Fruit fly (Drosophila melanogaster) whole organism, wandering third instar larva: ENCODE data around the gene CenG1A.
A peak's percentile ranks its signal among the peaks of the same experiment; 100 is the strongest.

Experiments
- Abd-B ChIP-seq: fragments of >200 bp; optimal IDR thresholded peaks from 2 replicates; lab custom pipeline; 2017; ENCODE audit warnings: missing biosample characterization, missing genetic modification characterization
- CG32264 ChIP-seq: fragments of 200-800 bp; sonication (Bioruptor generic); optimal IDR thresholded peaks from 2 replicates; lab custom pipeline; 2016; ENCODE audit warnings: missing biosample characterization, missing genetic modification characterization
- CG9705 ChIP-seq: fragments of 200-800 bp; sonication (Bioruptor generic); optimal IDR thresholded peaks from 2 replicates; lab custom pipeline; 2018; ENCODE audit warnings: missing biosample characterization, mild to moderate bottlenecking, missing genetic modification characterization
- Dfd ChIP-seq: fragments of >200 bp; optimal IDR thresholded peaks from 2 replicates; lab custom pipeline; 2017; ENCODE audit warnings: missing biosample characterization, missing genetic modification characterization
- Dif ChIP-seq: fragments of 200-275, 200-300 bp; sonication (Bioruptor generic); optimal IDR thresholded peaks from 2 replicates; lab custom pipeline; 2018; ENCODE audit warnings: missing biosample characterization, missing genetic modification characterization; ENCODE audit not compliant: partially characterized antibody
- GATAd ChIP-seq: sonication (Bioruptor generic); optimal IDR thresholded peaks from 2 replicates; lab custom pipeline; 2016; ENCODE audit warnings: missing biosample characterization, missing genetic modification characterization
- HLH106 ChIP-seq: fragments of 200-800 bp; optimal IDR thresholded peaks from 3 replicates; lab custom pipeline; 2019; ENCODE audit warnings: missing biosample characterization, mild to moderate bottlenecking, missing genetic modification characterization, moderate library complexity
- Hnf4 ChIP-seq: fragments of 200-800 bp; sonication (Bioruptor generic); optimal IDR thresholded peaks from 2 replicates; lab custom pipeline; 2016; ENCODE audit warnings: missing biosample characterization, mild to moderate bottlenecking, missing genetic modification characterization
- Hr78 ChIP-seq: fragments of >200 bp; optimal IDR thresholded peaks from 2 replicates; lab custom pipeline; 2017; ENCODE audit warnings: missing biosample characterization, missing genetic modification characterization
- Hr83 ChIP-seq: fragments of 200-300 bp; sonication (Bioruptor generic); optimal IDR thresholded peaks from 2 replicates; lab custom pipeline; 2016; ENCODE audit warnings: missing biosample characterization, mild to moderate bottlenecking, missing genetic modification characterization, moderate library complexity; ENCODE audit not compliant: poor library complexity, severe bottlenecking
- Jra ChIP-seq: sonication (Bioruptor generic); optimal IDR thresholded peaks from 2 replicates; lab custom pipeline; 2016; ENCODE audit warnings: missing biosample characterization, missing genetic modification characterization
- Mio ChIP-seq: sonication (Bioruptor generic); optimal IDR thresholded peaks from 2 replicates; lab custom pipeline; 2016; ENCODE audit warnings: missing biosample characterization, missing genetic modification characterization
- Myc ChIP-seq: fragments of >200 bp; optimal IDR thresholded peaks from 2 replicates; lab custom pipeline; 2017
- N ChIP-seq: fragments of >200 bp; optimal IDR thresholded peaks from 2 replicates; lab custom pipeline; 2018; ENCODE audit warnings: missing biosample characterization, missing external identifiers, missing genetic modification characterization
- OdsH ChIP-seq: fragments of 200-800 bp; sonication (Bioruptor generic); optimal IDR thresholded peaks from 2 replicates; lab custom pipeline; 2016; ENCODE audit warnings: missing biosample characterization, mild to moderate bottlenecking, missing genetic modification characterization
- Rel ChIP-seq, 2 experiments: fragments of 200-800 bp; sonication (Bioruptor generic) in 1 of 2; optimal IDR thresholded peaks; 2 replicates in 1 of 2; 3 replicates in 1 of 2; lab custom pipeline; 2016 to 2019; ENCODE audit warnings: mild to moderate bottlenecking in 2 of 2, missing biosample characterization in 2 of 2, missing genetic modification characterization in 2 of 2, moderate library complexity in 1 of 2
- Sp1 ChIP-seq: fragments of 200-800 bp; sonication (Bioruptor generic); optimal IDR thresholded peaks from 3 replicates; lab custom pipeline; 2019; ENCODE audit warnings: missing biosample characterization, mild to moderate bottlenecking, missing genetic modification characterization, moderate library complexity
- Vsx2 ChIP-seq: fragments of 200-300, 225-300 bp; sonication (Bioruptor generic); optimal IDR thresholded peaks from 2 replicates; lab custom pipeline; 2018; ENCODE audit warnings: missing biosample characterization, missing genetic modification characterization; ENCODE audit not compliant: partially characterized antibody
- br ChIP-seq: fragments of 200-800 bp; sonication (Bioruptor generic); optimal IDR thresholded peaks from 2 replicates; lab custom pipeline; 2016; ENCODE audit warnings: missing biosample characterization, missing genetic modification characterization
- dl ChIP-seq, 2 experiments: fragments of 175-275, 200-275 bp in 1 of 2; fragments of 200-275 bp in 1 of 2; sonication (Bioruptor generic); optimal IDR thresholded peaks; lab custom pipeline; 2018; ENCODE audit warnings: mild to moderate bottlenecking in 2 of 2, missing biosample characterization in 2 of 2, missing genetic modification characterization in 2 of 2, moderate library complexity in 2 of 2; ENCODE audit not compliant: partially characterized antibody in 2 of 2, insufficient read depth in 1 of 2
- dmrt93B ChIP-seq: fragments of 200-800 bp; sonication (Bioruptor generic); optimal IDR thresholded peaks from 2 replicates; lab custom pipeline; 2018; ENCODE audit warnings: missing biosample characterization, mild to moderate bottlenecking, missing genetic modification characterization
- dsf ChIP-seq: sonication (Bioruptor generic); optimal IDR thresholded peaks from 2 replicates; lab custom pipeline; 2016; ENCODE audit warnings: missing biosample characterization, missing genetic modification characterization, borderline replicate concordance
- ey ChIP-seq: fragments of 200-800 bp; sonication (Bioruptor generic); optimal IDR thresholded peaks from 2 replicates; lab custom pipeline; 2016; ENCODE audit warnings: missing biosample characterization, missing genetic modification characterization
- foxo ChIP-seq, 2 experiments: fragments of 200-800 bp; sonication (Bioruptor generic); optimal IDR thresholded peaks; 2 replicates in 1 of 2; 3 replicates in 1 of 2; lab custom pipeline; 2016 to 2017; ENCODE audit warnings: missing biosample characterization in 2 of 2, missing genetic modification characterization in 2 of 2
- fru ChIP-seq: fragments of 200-800 bp; sonication (Bioruptor generic); optimal IDR thresholded peaks from 3 replicates; lab custom pipeline; 2016; ENCODE audit warnings: missing biosample characterization, mild to moderate bottlenecking, missing genetic modification characterization
- h ChIP-seq: fragments of 200-800 bp; sonication (Bioruptor generic); optimal IDR thresholded peaks from 3 replicates; lab custom pipeline; 2016; ENCODE audit warnings: missing biosample characterization, mild to moderate bottlenecking, missing genetic modification characterization
- jim ChIP-seq: fragments of 175-275, 200-325 bp; sonication (Bioruptor generic); optimal IDR thresholded peaks from 2 replicates; lab custom pipeline; 2016; ENCODE audit warnings: missing biosample characterization, mild to moderate bottlenecking, missing genetic modification characterization
- lola ChIP-seq: fragments of >200 bp; optimal IDR thresholded peaks from 2 replicates; lab custom pipeline; 2017; ENCODE audit warnings: missing biosample characterization, missing genetic modification characterization
- pan ChIP-seq: fragments of >200 bp; optimal IDR thresholded peaks from 2 replicates; lab custom pipeline; 2017
- psq ChIP-seq: fragments of 200-800 bp; sonication (Bioruptor generic); optimal IDR thresholded peaks from 3 replicates; lab custom pipeline; 2017; ENCODE audit warnings: missing biosample characterization, mild to moderate bottlenecking, missing genetic modification characterization, moderate library complexity
- rgr ChIP-seq: fragments of 200-800 bp; sonication (Bioruptor generic); optimal IDR thresholded peaks from 3 replicates; lab custom pipeline; 2016; ENCODE audit warnings: missing biosample characterization, mild to moderate bottlenecking, missing genetic modification characterization
- sage ChIP-seq: fragments of 200-800 bp; sonication (Bioruptor generic); optimal IDR thresholded peaks from 2 replicates; lab custom pipeline; 2016; ENCODE audit warnings: missing biosample characterization, mild to moderate bottlenecking, missing genetic modification characterization
- sv ChIP-seq: fragments of 200-800 bp; sonication (Bioruptor generic); optimal IDR thresholded peaks from 3 replicates; lab custom pipeline; 2016; ENCODE audit warnings: missing biosample characterization, missing genetic modification characterization
- tai ChIP-seq: sonication (Bioruptor generic); optimal IDR thresholded peaks from 2 replicates; lab custom pipeline; 2016; ENCODE audit warnings: missing biosample characterization, missing genetic modification characterization
- usp ChIP-seq: fragments of >200 bp; optimal IDR thresholded peaks from 2 replicates; lab custom pipeline; 2017; ENCODE audit warnings: missing biosample characterization, missing genetic modification characterization

The CenG1A gene

dm6 chr2L:13893439-13893838, 58.1 kb downstream of the CenG1A start (continued):
- TF ChIP-seq jim (GFP tag; lab: Kevin White, UChicago) (no peak), h (GFP tag; lab: Kevin White, UChicago) (peak; percentile 31), dmrt93B (no peak), CG32264 (no peak), Rel (GFP tag; optimal IDR thresholded peaks at IDR 0.05; lab: Kevin White, UChicago) (no peak), Rel (tag; optimal IDR thresholded peaks at IDR 0.05; lab: Kevin White, UChicago) (no peak), fru (GFP tag; lab: Kevin White, UChicago) (peak; percentile 24), ey (GFP tag; lab: Kevin White, UChicago) (peak; percentile 32), dl (GFP tag; optimal IDR thresholded peaks at IDR 0.05; lab: Kevin White, UChicago; ENCODE audit: insufficient read depth in 1 of 2, partially characterized antibody in 2 of 2) (no peak)

dm6 chr2L:13900111-13900930, 65.0 kb downstream of the CenG1A start:
- peak; percentile 50 for TF ChIP-seq fru (GFP tag; lab: Kevin White, UChicago)
- no peak for TF ChIP-seq Dif (GFP tag; lab: Kevin White, UChicago)
- TF ChIP-seq Abd-B (GFP tag; lab: Kevin White, UChicago): no peak
- TF ChIP-seq br: no peak
- no peak for TF ChIP-seq dsf (GFP tag; lab: Kevin White, UChicago)
- TF ChIP-seq Hnf4 (GFP tag; lab: Kevin White, UChicago): no peak
- peak; percentile 4 for TF ChIP-seq h (GFP tag; lab: Kevin White, UChicago)
- TF ChIP-seq Myc (lab: Kevin White, UChicago): no peak
- TF ChIP-seq rgr (GFP tag; lab: Kevin White, UChicago): no peak
- no peak for TF ChIP-seq CG9705 (GFP tag; lab: Kevin White, UChicago)
- TF ChIP-seq Rel (GFP tag; optimal IDR thresholded peaks at IDR 0.05; lab: Kevin White, UChicago): no peak
- peak; percentile 99 for TF ChIP-seq Rel (tag; optimal IDR thresholded peaks at IDR 0.05; lab: Kevin White, UChicago)
- TF ChIP-seq, all 38 proteins: peak for 3

- TF ChIP-seq Dif (GFP tag; lab: Kevin White, UChicago) (no peak), dmrt93B (no peak), sv (GFP tag; lab: Kevin White, UChicago) (no peak), Hr83 (GFP tag; lab: Kevin White, UChicago) (peak; percentile 86), CG9705 (GFP tag; lab: Kevin White, UChicago) (peak; percentile 3)
- TF ChIP-seq, all 38 proteins: peak for 2
Measured at dm6 chr2L:13903796-13904330, 68.5 kb downstream of the CenG1A start.

- TF ChIP-seq CG32264: peak; percentile 57
- no peak for TF ChIP-seq usp
- TF ChIP-seq tai (GFP tag; lab: Kevin White, UChicago): no peak
- peak; percentile 74 for TF ChIP-seq Jra
- no peak for TF ChIP-seq jim (GFP tag; lab: Kevin White, UChicago)
- TF ChIP-seq pan (lab: Kevin White, UChicago): no peak
- TF ChIP-seq rgr (GFP tag; lab: Kevin White, UChicago): peak; percentile 89
- TF ChIP-seq Myc (lab: Kevin White, UChicago): peak; percentile 76
- peak; percentile 34 for TF ChIP-seq dsf (GFP tag; lab: Kevin White, UChicago)
- peak; percentile 46 for TF ChIP-seq GATAd (GFP tag; lab: Kevin White, UChicago)
- peak; percentile 59 for TF ChIP-seq N
- TF ChIP-seq Hr83 (GFP tag; lab: Kevin White, UChicago): peak; percentile 61
- TF ChIP-seq Dif (GFP tag; lab: Kevin White, UChicago): peak; percentile 100
- TF ChIP-seq Sp1: peak; percentile 62
- peak; percentile 1 for TF ChIP-seq sage (GFP tag; lab: Kevin White, UChicago)
- TF ChIP-seq foxo (GFP tag; optimal IDR thresholded peaks at IDR 0.05; lab: Kevin White, UChicago): peak; percentile 58 to 89
- TF ChIP-seq br: peak; percentile 85
- TF ChIP-seq OdsH (GFP tag; lab: Kevin White, UChicago): peak; percentile 69
- peak; percentile 83 for TF ChIP-seq Hnf4 (GFP tag; lab: Kevin White, UChicago)
- peak; percentile 98 to 99 for TF ChIP-seq dl (GFP tag; optimal IDR thresholded peaks at IDR 0.05; lab: Kevin White, UChicago; ENCODE audit: insufficient read depth in 1 of 2, partially characterized antibody in 2 of 2)
- peak; percentile 68 for TF ChIP-seq dmrt93B
- TF ChIP-seq h (GFP tag; lab: Kevin White, UChicago): peak; percentile 88
- TF ChIP-seq HLH106 (tag; lab: Kevin White, UChicago): peak; percentile 78
- no peak for TF ChIP-seq Mio (GFP tag; lab: Kevin White, UChicago)
- peak; percentile 78 for TF ChIP-seq CG9705 (GFP tag; lab: Kevin White, UChicago)
- peak; percentile 85 for TF ChIP-seq ey (GFP tag; lab: Kevin White, UChicago)
- TF ChIP-seq Dfd (GFP tag; lab: Kevin White, UChicago): no peak
- peak; percentile 84 for TF ChIP-seq fru (GFP tag; lab: Kevin White, UChicago)
- TF ChIP-seq lola (GFP tag; lab: Kevin White, UChicago): no peak
- TF ChIP-seq Vsx2 (GFP tag; lab: Kevin White, UChicago): peak; percentile 100
- TF ChIP-seq Rel (GFP tag; optimal IDR thresholded peaks at IDR 0.05; lab: Kevin White, UChicago): no peak
- peak; percentile 23 for TF ChIP-seq Rel (tag; optimal IDR thresholded peaks at IDR 0.05; lab: Kevin White, UChicago)
- TF ChIP-seq sv (GFP tag; lab: Kevin White, UChicago): peak; percentile 96
- TF ChIP-seq psq (GFP tag; lab: Kevin White, UChicago): peak; percentile 82
- TF ChIP-seq Hr78 (GFP tag; lab: Kevin White, UChicago): no peak
Measured at dm6 chr2L:13904331-13904911, 69.1 kb downstream of the CenG1A start, which contains the start of gene Smg5. Gene Smg5, minus strand, starts transcription at chr2L:13904661.
